Worm (Caenorhabditis elegans) whole organism, L3 larva: ENCODE results near the gene K09H11.9.

Experiments
- R02D3.7 ChIP-seq: fragments of 150-350 bp; optimal IDR thresholded peaks from 2 replicates; lab custom pipeline; 2014; ENCODE audit warnings: missing biosample characterization, missing genetic modification characterization
- ceh-9 ChIP-seq: sonication (generic microtip); optimal IDR thresholded peaks from 2 replicates; lab custom pipeline; 2018; ENCODE audit warnings: missing biosample characterization, missing genetic modification characterization
- egl-27 ChIP-seq: sonication (generic microtip); optimal IDR thresholded peaks from 4 replicates; lab custom pipeline; 2017; ENCODE audit warnings: missing biosample characterization, missing genetic modification reagents, missing genetic modification characterization
- egl-5 ChIP-seq: fragments of 150-350 bp; optimal IDR thresholded peaks from 2 replicates; lab custom pipeline; 2017; ENCODE audit warnings: missing biosample characterization, missing genetic modification reagents, missing genetic modification characterization, inconsistent platforms
- elt-3 ChIP-seq, 3 experiments: fragments of 150-350 bp in 1 of 3; sonication (generic microtip) in 2 of 3; optimal IDR thresholded peaks; 2 replicates in 2 of 3; 4 replicates in 1 of 3; lab custom pipeline; 2014 to 2017; ENCODE audit warnings: missing biosample characterization in 3 of 3, missing genetic modification characterization in 3 of 3
- nhr-43 ChIP-seq: sonication (generic microtip); optimal IDR thresholded peaks from 2 replicates; lab custom pipeline; 2016; ENCODE audit warnings: mild to moderate bottlenecking, missing genetic modification characterization, missing compliant biosample characterization; ENCODE audit not compliant: poor library complexity, severe bottlenecking
- skn-1 ChIP-seq: fragments of 150-350 bp; optimal IDR thresholded peaks from 2 replicates; lab custom pipeline; 2014; ENCODE audit warnings: missing biosample characterization, missing genetic modification characterization
- snpc-4 ChIP-seq: fragments of 150-350 bp; optimal IDR thresholded peaks from 2 replicates; lab custom pipeline; 2014; ENCODE audit warnings: missing biosample characterization, missing genetic modification characterization

DNA sequence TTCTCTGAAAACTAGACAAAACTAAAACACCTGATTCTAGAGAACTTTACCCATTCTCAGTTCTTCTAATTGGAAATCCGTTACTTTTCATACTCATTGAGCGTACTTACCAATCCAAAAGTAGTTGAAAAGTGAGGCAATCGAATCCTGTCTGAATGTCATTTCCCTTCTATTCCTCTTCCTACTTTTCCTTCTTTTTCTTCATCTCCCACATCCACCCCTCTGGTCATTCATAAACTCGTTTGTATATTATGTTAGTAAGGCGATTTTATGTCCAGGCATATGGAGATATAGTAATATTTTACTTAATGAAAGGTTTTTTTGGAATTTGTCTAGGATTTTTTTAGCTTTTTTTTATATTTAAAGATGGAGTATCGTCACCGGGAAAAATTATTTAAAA is 8.1 kb downstream of the K09H11.9 start:
- TF ChIP-seq elt-3 (tag; optimal IDR thresholded peaks at IDR 0.05; lab: Kevin White, UChicago) (no peak), egl-27 (no peak), nhr-43 (tag; lab: Kevin White, UChicago) (no peak), R02D3.7 (no peak), ceh-9 (tag; lab: Kevin White, UChicago) (no peak), egl-5 (tag; lab: Kevin White, UChicago) (no peak), snpc-4 (no peak), skn-1 (tag; lab: Kevin White, UChicago) (no peak)
